Fruit fly (Drosophila melanogaster) whole organism, adult: ENCODE results near the gene CG9733.
A peak's percentile ranks its signal among the peaks of the same experiment; 100 is the strongest.

ENCODE experiments used
- CG14711 ChIP-seq: fragments of 200-800 bp; sonication (Bioruptor generic); optimal IDR thresholded peaks from 2 replicates; lab custom pipeline; 2018; ENCODE audit warnings: missing biosample characterization, mild to moderate bottlenecking, missing genetic modification characterization, moderate library complexity
- CG7101 ChIP-seq: fragments of 200-800 bp; sonication (Bioruptor generic); optimal IDR thresholded peaks from 2 replicates; lab custom pipeline; 2018; ENCODE audit warnings: missing biosample characterization, mild to moderate bottlenecking, missing genetic modification characterization, moderate library complexity
- bab1 ChIP-seq: fragments of 200-800 bp; sonication (Bioruptor generic); optimal IDR thresholded peaks from 3 replicates; lab custom pipeline; 2019; ENCODE audit warnings: missing biosample characterization, mild to moderate bottlenecking, missing genetic modification characterization, moderate library complexity

- TF ChIP-seq CG7101: no peak
- peak; percentile 32 for TF ChIP-seq bab1 (GFP tag; lab: Kevin White, UChicago)
- no peak for TF ChIP-seq CG14711 (tag; lab: Kevin White, UChicago)
These were observed 2.1 kb upstream of the CG9733 start for dm6 chr3R:30248565-30248964.
